Worm (Caenorhabditis elegans) whole organism, late embryonic: ENCODE measurements around the gene Y116F11B.14.
"Not testable (repeated sequence)": the region's sequence is repeated elsewhere in the genome, so short reads cannot be mapped to it uniquely, and the experiment has no call there.

ENCODE experiments used
- F13H6.1 ChIP-seq: sonication (generic microtip); optimal IDR thresholded peaks from 2 replicates; lab custom pipeline; 2016; ENCODE audit warnings: missing genetic modification characterization, missing compliant biosample characterization
- ceh-14 ChIP-seq: sonication (generic microtip); optimal IDR thresholded peaks from 2 replicates; lab custom pipeline; 2016; ENCODE audit warnings: missing genotype, missing genetic modification characterization, missing compliant biosample characterization
- che-1 ChIP-seq: sonication (generic microtip); optimal IDR thresholded peaks from 2 replicates; lab custom pipeline; 2016; ENCODE audit warnings: mild to moderate bottlenecking, missing genetic modification characterization, missing compliant biosample characterization
- hlh-30 ChIP-seq: sonication (generic microtip); optimal IDR thresholded peaks from 2 replicates; lab custom pipeline; 2017; ENCODE audit warnings: antibody characterized with exemption, missing genetic modification characterization, missing compliant biosample characterization; ENCODE audit not compliant: insufficient read depth
- lim-6 ChIP-seq: sonication (generic microtip); optimal IDR thresholded peaks from 2 replicates; lab custom pipeline; 2016; ENCODE audit warnings: missing genetic modification characterization, missing compliant biosample characterization
- unc-86 ChIP-seq: sonication (generic microtip); optimal IDR thresholded peaks from 2 replicates; lab custom pipeline; 2016; ENCODE audit warnings: missing genetic modification characterization, missing compliant biosample characterization

The Y116F11B.14 gene

ce11 chrV:19948993-19949392, 49.7 kb downstream of the Y116F11B.14 start, which contains the start of gene tmed-4:
Gene tmed-4 (minus strand): TSS chrV:19949093.
- TF ChIP-seq F13H6.1, lim-6, che-1 (tag; lab: Kevin White, UChicago): not testable (repeated sequence)

DNA sequence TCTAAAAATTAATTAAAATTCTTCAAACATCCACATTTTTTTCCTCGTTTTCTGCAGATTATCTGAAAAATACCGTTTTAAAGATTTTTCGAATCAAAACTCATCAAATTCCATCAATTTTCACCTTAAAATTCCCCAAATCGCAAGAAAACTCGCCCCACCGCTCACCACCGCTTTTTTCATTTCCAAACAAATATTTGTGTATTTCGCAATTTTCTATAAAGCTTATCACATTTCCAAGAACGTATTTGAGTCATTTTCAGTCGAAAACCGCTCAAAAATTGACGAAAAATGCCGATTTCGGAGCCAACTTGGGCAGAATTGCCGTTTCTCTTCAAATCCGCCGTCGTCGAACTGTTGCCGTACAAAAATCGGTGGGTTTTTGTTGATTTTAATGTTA, 50.5 kb downstream of the Y116F11B.14 start, which contains the start of gene Y60A3A.8:
TSS of gene Y60A3A.8 (plus strand) at position 258 of the 400 bp plus-strand sequence.
- TF ChIP-seq hlh-30 (tag; lab: Kevin White, UChicago); unc-86 (tag; lab: Kevin White, UChicago); ceh-14: not testable (repeated sequence)
- TF ChIP-seq, all 69 proteins: peak for 0; not testable (repeated sequence) for 69
